Worm (Caenorhabditis elegans) whole organism, young adult: ENCODE results near the gene cyc-2.1.

Experiments used
- B0019.2 ChIP-seq: fragments of 200-800 bp; sonication (Bioruptor generic); conservative IDR thresholded peaks from 2 replicates; pipeline ENCODE4 v1.3.6; 2022; ENCODE audit warnings: missing genetic modification reagents, missing genetic modification characterization, missing compliant biosample characterization
- C06A6.2 ChIP-seq: fragments of 200-800 bp; sonication (Bioruptor generic); conservative IDR thresholded peaks from 2 replicates; pipeline ENCODE4 v1.3.6; 2022; ENCODE audit warnings: missing genetic modification characterization, missing compliant biosample characterization
- C17E4.6 ChIP-seq: fragments of 200-800 bp; sonication (Bioruptor generic); IDR thresholded peaks from 2 replicates; pipeline ENCODE4 v1.3.6; 2022; ENCODE audit warnings: missing genetic modification reagents, missing genetic modification characterization, missing compliant biosample characterization
- F10E7.11 ChIP-seq: sonication (generic microtip); optimal IDR thresholded peaks from 2 replicates; lab custom pipeline; 2017; ENCODE audit warnings: mild to moderate bottlenecking, missing genetic modification characterization, moderate library complexity, missing compliant biosample characterization
- F23B12.7 ChIP-seq: sonication (generic microtip); optimal IDR thresholded peaks from 2 replicates; lab custom pipeline; 2017; ENCODE audit warnings: missing genetic modification characterization, mild to moderate bottlenecking, missing compliant biosample characterization, antibody characterized with exemption, moderate library complexity; ENCODE audit not compliant: insufficient read depth
- F33H1.4 ChIP-seq: fragments of 200-800 bp; sonication (Bioruptor generic); IDR thresholded peaks from 2 replicates; pipeline ENCODE4 v1.3.6; 2022; ENCODE audit warnings: missing genetic modification reagents, missing genetic modification characterization, missing compliant biosample characterization
- F49E8.2 ChIP-seq: sonication (generic microtip); optimal IDR thresholded peaks from 3 replicates; lab custom pipeline; 2017; ENCODE audit warnings: missing genetic modification characterization, mild to moderate bottlenecking, missing compliant biosample characterization, antibody characterized with exemption, moderate library complexity; ENCODE audit not compliant: insufficient read depth
- F52B5.7 ChIP-seq: sonication (generic microtip); optimal IDR thresholded peaks from 2 replicates; lab custom pipeline; 2016; ENCODE audit warnings: mild to moderate bottlenecking, missing genetic modification characterization, missing compliant biosample characterization
- F57A8.1 ChIP-seq: fragments of 200-800 bp; sonication (Bioruptor generic); optimal IDR thresholded peaks from 2 replicates; lab custom pipeline; 2018; ENCODE audit warnings: mild to moderate bottlenecking, missing genetic modification characterization, moderate library complexity, missing compliant biosample characterization
- K12H6.12 ChIP-seq: fragments of 200-800 bp; sonication (Bioruptor generic); optimal IDR thresholded peaks from 2 replicates; lab custom pipeline; 2018; ENCODE audit warnings: mild to moderate bottlenecking, missing genetic modification characterization, missing compliant biosample characterization
- T07F8.4 ChIP-seq: sonication (generic microtip); optimal IDR thresholded peaks from 2 replicates; lab custom pipeline; 2016; ENCODE audit warnings: mild to moderate bottlenecking, missing genetic modification characterization, moderate library complexity, missing compliant biosample characterization
- Y53F4B.3 ChIP-seq: fragments of 200-800 bp; sonication (Bioruptor generic); IDR thresholded peaks from 2 replicates; pipeline ENCODE4 v1.3.6; 2022; ENCODE audit warnings: missing genetic modification reagents, missing genetic modification characterization, missing compliant biosample characterization
- Y56A3A.18 ChIP-seq: fragments of 200-800 bp; sonication (Bioruptor generic); IDR thresholded peaks from 2 replicates; pipeline ENCODE4 v1.3.6; 2022; ENCODE audit warnings: missing genetic modification reagents, missing genetic modification characterization, missing compliant biosample characterization
- Y79H2A.3 ChIP-seq: fragments of 200-800 bp; sonication (Bioruptor generic); conservative IDR thresholded peaks from 2 replicates; pipeline ENCODE4 v1.3.6; 2022; ENCODE audit warnings: missing genetic modification reagents, missing genetic modification characterization, missing compliant biosample characterization
- attf-3 ChIP-seq: fragments of 200-800 bp; sonication (Bioruptor generic); conservative IDR thresholded peaks from 2 replicates; pipeline ENCODE4 v1.3.6; 2022; ENCODE audit warnings: missing genetic modification reagents, missing genetic modification characterization, missing compliant biosample characterization
- attf-5 ChIP-seq: fragments of 200-800 bp; sonication (Bioruptor generic); optimal IDR thresholded peaks from 2 replicates; lab custom pipeline; 2018; ENCODE audit warnings: mild to moderate bottlenecking, missing genetic modification characterization, missing compliant biosample characterization
- cebp-1 ChIP-seq, 2 experiments: fragments of 200-800 bp in 1 of 2; sonication (Bioruptor generic) in 1 of 2; sonication (generic microtip) in 1 of 2; IDR thresholded peaks in 1 of 2; optimal IDR thresholded peaks in 1 of 2; 2 replicates each; pipeline versions ENCODE4 v1.3.6 to Lab custom; 2017 to 2022; ENCODE audit warnings: missing compliant biosample characterization in 2 of 2, missing genetic modification characterization in 2 of 2, mild to moderate bottlenecking in 1 of 2, missing genetic modification reagents in 1 of 2, moderate library complexity in 1 of 2
- cebp-2 ChIP-seq: fragments of 200-800 bp; sonication (Bioruptor generic); IDR thresholded peaks from 2 replicates; pipeline ENCODE4 v1.3.6; 2022; ENCODE audit warnings: missing genetic modification characterization, missing compliant biosample characterization
- ceh-100 ChIP-seq: fragments of 200-800 bp; sonication (Bioruptor generic); IDR thresholded peaks from 2 replicates; pipeline ENCODE4 v1.3.6; 2022; ENCODE audit warnings: missing genetic modification reagents, missing genetic modification characterization, missing compliant biosample characterization
- ceh-58 ChIP-seq: fragments of 200-800 bp; sonication (Bioruptor generic); IDR thresholded peaks from 2 replicates; pipeline ENCODE4 v1.3.6; 2022; ENCODE audit warnings: missing genetic modification characterization, missing compliant biosample characterization
- chd-7 ChIP-seq: sonication (generic microtip); optimal IDR thresholded peaks from 2 replicates; lab custom pipeline; 2016; ENCODE audit warnings: mild to moderate bottlenecking, missing genetic modification characterization, moderate library complexity, missing compliant biosample characterization
- dox-1 ChIP-seq: fragments of 200-800 bp; sonication (Bioruptor generic); IDR thresholded peaks from 2 replicates; pipeline ENCODE4 v1.3.6; 2022; ENCODE audit warnings: missing genetic modification reagents, missing genetic modification characterization, missing compliant biosample characterization
- dpff-1 ChIP-seq: sonication (generic microtip); optimal IDR thresholded peaks from 2 replicates; lab custom pipeline; 2017; ENCODE audit warnings: mild to moderate bottlenecking, missing genetic modification characterization, missing compliant biosample characterization
- hlh-26 ChIP-seq: fragments of 200-800 bp; sonication (Bioruptor generic); conservative IDR thresholded peaks from 2 replicates; pipeline ENCODE4 v1.3.6; 2022; ENCODE audit warnings: missing genetic modification reagents, missing genetic modification characterization, missing compliant biosample characterization
- hmg-1.2 ChIP-seq: fragments of 200-800 bp; sonication (Bioruptor generic); IDR thresholded peaks from 2 replicates; pipeline ENCODE4 v1.3.6; 2022; ENCODE audit warnings: missing genetic modification reagents, missing genetic modification characterization, missing compliant biosample characterization
- hmg-20 ChIP-seq: fragments of 200-800 bp; sonication (Bioruptor generic); IDR thresholded peaks from 2 replicates; pipeline ENCODE4 v1.3.6; 2022; ENCODE audit warnings: missing genetic modification reagents, missing genetic modification characterization, missing compliant biosample characterization
- lag-1 ChIP-seq: fragments of 200-800 bp; sonication (Bioruptor generic); IDR thresholded peaks from 2 replicates; pipeline ENCODE4 v1.3.6; 2022; ENCODE audit warnings: missing genetic modification reagents, missing genetic modification characterization, missing compliant biosample characterization
- let-526 ChIP-seq: fragments of 200-800 bp; sonication (Bioruptor generic); IDR thresholded peaks from 2 replicates; pipeline ENCODE4 v1.3.6; 2022; ENCODE audit warnings: missing genetic modification reagents, missing genetic modification characterization, missing compliant biosample characterization
- lsl-1 ChIP-seq: fragments of 200-800 bp; sonication (Bioruptor generic); optimal IDR thresholded peaks from 2 replicates; lab custom pipeline; 2018; ENCODE audit warnings: mild to moderate bottlenecking, missing genetic modification characterization, moderate library complexity, missing compliant biosample characterization
- madf-10 ChIP-seq: sonication (generic microtip); optimal IDR thresholded peaks from 2 replicates; lab custom pipeline; 2016; ENCODE audit warnings: mild to moderate bottlenecking, missing genetic modification characterization, missing compliant biosample characterization
- madf-8 ChIP-seq: fragments of 200-800 bp; sonication (Bioruptor generic); conservative IDR thresholded peaks from 2 replicates; pipeline ENCODE4 v1.3.6; 2022; ENCODE audit warnings: missing genetic modification reagents, missing genetic modification characterization, missing compliant biosample characterization
- mes-4 ChIP-seq: sonication (generic microtip); optimal IDR thresholded peaks from 2 replicates; lab custom pipeline; 2016; ENCODE audit warnings: missing genotype, missing genetic modification characterization, missing compliant biosample characterization
- mxl-1 ChIP-seq: sonication (generic microtip); optimal IDR thresholded peaks from 2 replicates; lab custom pipeline; 2016; ENCODE audit warnings: missing genetic modification characterization, missing compliant biosample characterization
- nfya-2 ChIP-seq: fragments of 200-800 bp; sonication (Bioruptor generic); IDR thresholded peaks from 2 replicates; pipeline ENCODE4 v1.3.6; 2022; ENCODE audit warnings: missing genetic modification reagents, missing genetic modification characterization, missing compliant biosample characterization
- nhr-80 ChIP-seq: sonication (generic microtip); optimal IDR thresholded peaks from 2 replicates; lab custom pipeline; 2016; ENCODE audit warnings: missing genetic modification characterization, missing compliant biosample characterization
- pha-4 ChIP-seq: fragments of 150-350 bp; sonication (generic microtip); optimal IDR thresholded peaks from 2 replicates; lab custom pipeline; 2014; ENCODE audit warnings: missing biosample characterization, missing genetic modification reagents, missing genetic modification characterization
- rcor-1 ChIP-seq: fragments of 200-800 bp; sonication (Bioruptor generic); IDR thresholded peaks from 2 replicates; pipeline ENCODE4 v1.3.6; 2022; ENCODE audit warnings: missing genetic modification reagents, missing genetic modification characterization, missing compliant biosample characterization
- snpc-3.4 ChIP-seq: sonication (generic microtip); optimal IDR thresholded peaks from 2 replicates; lab custom pipeline; 2017; ENCODE audit warnings: missing genetic modification characterization, mild to moderate bottlenecking, missing compliant biosample characterization, antibody characterized with exemption, moderate library complexity, missing genotype, missing genetic modification reagents
- snpc-4 ChIP-seq, 5 experiments: fragments of 150-350 bp in 1 of 5; sonication (generic microtip) in 4 of 5; optimal IDR thresholded peaks; 2 replicates each; lab custom pipeline; 2014 to 2018; ENCODE audit warnings: missing genetic modification characterization in 5 of 5, missing biosample characterization in 3 of 5, antibody characterized with exemption in 2 of 5, mild to moderate bottlenecking in 2 of 5, missing compliant biosample characterization in 2 of 5, missing genotype in 2 of 5, moderate library complexity in 2 of 5, missing genetic modification reagents in 1 of 5
- sptf-2 ChIP-seq: fragments of 200-800 bp; sonication (Bioruptor generic); optimal IDR thresholded peaks from 2 replicates; lab custom pipeline; 2018; ENCODE audit warnings: mild to moderate bottlenecking, missing genetic modification characterization, missing compliant biosample characterization
- tlf-1 ChIP-seq: fragments of 200-800 bp; sonication (Bioruptor generic); optimal IDR thresholded peaks from 2 replicates; lab custom pipeline; 2018; ENCODE audit warnings: mild to moderate bottlenecking, missing genetic modification characterization, missing compliant biosample characterization
- xnd-1 ChIP-seq: sonication (generic microtip); optimal IDR thresholded peaks from 2 replicates; lab custom pipeline; 2016; ENCODE audit warnings: missing genotype, missing genetic modification reagents, missing genetic modification characterization, missing compliant biosample characterization
- ztf-18 ChIP-seq: sonication (generic microtip); optimal IDR thresholded peaks from 2 replicates; lab custom pipeline; 2016; ENCODE audit warnings: missing genotype, mild to moderate bottlenecking, missing genetic modification characterization, missing compliant biosample characterization
- ztf-22 ChIP-seq: fragments of 200-800 bp; sonication (Bioruptor generic); optimal IDR thresholded peaks from 2 replicates; lab custom pipeline; 2018; ENCODE audit warnings: mild to moderate bottlenecking, missing genetic modification characterization, moderate library complexity, missing compliant biosample characterization
- ztf-28 ChIP-seq: fragments of 200-800 bp; sonication (Bioruptor generic); IDR thresholded peaks from 2 replicates; pipeline ENCODE4 v1.3.6; 2022; ENCODE audit warnings: missing genetic modification reagents, missing genetic modification characterization, missing compliant biosample characterization
- ztf-3 ChIP-seq: fragments of 200-800 bp; sonication (Bioruptor generic); optimal IDR thresholded peaks from 2 replicates; lab custom pipeline; 2018; ENCODE audit warnings: mild to moderate bottlenecking, missing genetic modification characterization, missing compliant biosample characterization
- ztf-6 ChIP-seq: fragments of 200-800 bp; sonication (Bioruptor generic); IDR thresholded peaks from 2 replicates; pipeline ENCODE4 v1.3.6; 2022; ENCODE audit warnings: missing genetic modification reagents, missing genetic modification characterization, missing compliant biosample characterization

cyc-2.1 gene

DNA sequence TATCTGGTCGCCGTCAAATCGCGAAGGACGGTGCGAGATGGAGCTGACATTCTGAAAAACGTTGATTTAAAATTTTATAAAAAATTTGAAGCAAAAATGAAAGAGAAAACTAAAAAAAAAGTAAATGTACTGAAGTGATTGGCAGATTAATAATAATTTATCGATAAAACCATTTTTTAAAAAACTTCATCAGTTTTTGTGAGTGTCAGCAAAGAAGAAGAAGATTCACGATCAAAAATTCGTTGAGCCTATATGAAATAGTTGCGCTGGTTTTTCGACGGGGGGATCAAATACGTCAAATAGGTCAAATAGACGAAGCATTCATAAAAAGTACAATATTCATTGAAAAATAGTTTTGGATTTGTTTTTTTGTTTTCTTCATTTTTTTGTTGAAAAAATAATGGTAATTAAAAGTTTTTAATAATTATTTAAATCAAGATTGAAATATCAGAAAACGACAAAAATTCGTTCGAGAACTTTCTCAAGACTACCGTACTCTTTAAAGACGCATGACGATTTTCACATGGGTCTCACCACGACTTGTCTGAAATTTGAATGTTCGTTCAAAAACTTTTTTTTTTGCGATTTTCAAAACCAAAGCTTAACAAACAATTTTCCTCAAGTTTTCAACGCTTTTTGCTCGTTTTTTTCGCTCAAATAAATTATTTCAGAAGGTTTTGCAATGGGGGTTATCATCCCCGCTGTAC is 11.7 kb upstream of the cyc-2.1 start, which contains the start of the genes memi-1 and cyp-31A3:
memi-1 (minus strand) TSS at position 51 of the 707 bp plus-strand sequence.
cyp-31A3 (plus strand) TSS at position 672 of the 707 bp plus-strand sequence.
- TF ChIP-seq nfya-2 (GFP tag; lab: Robert Waterston, UW) (no peak), ztf-22 (GFP tag; lab: Kevin White, UChicago) (no peak), Y56A3A.18 (GFP tag; lab: Robert Waterston, UW) (no peak), C06A6.2 (GFP tag; lab: Robert Waterston, UW) (no peak), madf-10 (tag; lab: Kevin White, UChicago) (no peak), madf-8 (peak; percentile 87), Y53F4B.3 (no peak), Y79H2A.3 (no peak), F57A8.1 (GFP tag; lab: Kevin White, UChicago) (no peak), hlh-26 (GFP tag; lab: Robert Waterston, UW) (no peak), snpc-3.4 (peak; percentile 81), F23B12.7 (tag; lab: Kevin White, UChicago) (no peak), C17E4.6 (GFP tag; lab: Robert Waterston, UW) (no peak), attf-5 (GFP tag; lab: Kevin White, UChicago) (no peak), K12H6.12 (tag; lab: Kevin White, UChicago) (no peak), mes-4 (tag; lab: Kevin White, UChicago) (no peak), xnd-1 (tag; lab: Kevin White, UChicago) (peak; percentile 86), lsl-1 (peak; percentile 94), rcor-1 (GFP tag; lab: Robert Waterston, UW) (no peak), F52B5.7 (tag; lab: Kevin White, UChicago) (no peak), T07F8.4 (tag; lab: Kevin White, UChicago) (no peak), ztf-18 (no peak), chd-7 (tag; lab: Kevin White, UChicago) (no peak), ztf-3 (GFP tag; lab: Kevin White, UChicago) (no peak), tlf-1 (GFP tag; lab: Kevin White, UChicago) (peak; percentile 54), F10E7.11 (tag; lab: Kevin White, UChicago) (no peak), nhr-80 (tag; lab: Kevin White, UChicago) (no peak), attf-3 (GFP tag; lab: Robert Waterston, UW) (no peak), hmg-20 (GFP tag; lab: Robert Waterston, UW) (no peak), dpff-1 (tag; lab: Kevin White, UChicago) (no peak), sptf-2 (GFP tag; lab: Kevin White, UChicago) (no peak), cebp-1 (GFP tag; IDR thresholded peaks at IDR 0.05; lab: Robert Waterston, UW) (no peak), cebp-1 (tag; optimal IDR thresholded peaks at IDR 0.05; lab: Kevin White, UChicago) (no peak), cebp-2 (no peak), ceh-100 (GFP tag; lab: Robert Waterston, UW) (no peak), F49E8.2 (tag; lab: Kevin White, UChicago) (no peak), hmg-1.2 (GFP tag; lab: Robert Waterston, UW) (0 out of 2 replicates have a peak, but pooled peaks have one; percentile 20), ztf-28 (GFP tag; lab: Robert Waterston, UW) (no peak), pha-4 (tag; lab: Kevin White, UChicago) (no peak), B0019.2 (GFP tag; lab: Robert Waterston, UW) (no peak; the same call in 1 of the 2 replicates), let-526 (no peak), snpc-4 (GFP tag; optimal IDR thresholded peaks at IDR 0.05; lab: Kevin White, UChicago) (peak; percentile 37), snpc-4 (tag; optimal IDR thresholded peaks at IDR 0.05; lab: Kevin White, UChicago) (peak; percentile 8 to 80 (median 58)), ztf-6 (GFP tag; lab: Robert Waterston, UW) (no peak), dox-1 (no peak), lag-1 (no peak), ceh-58 (GFP tag; lab: Robert Waterston, UW) (no peak), mxl-1 (tag; lab: Kevin White, UChicago) (no peak), F33H1.4 (GFP tag; lab: Robert Waterston, UW) (peak; percentile 97)
